Fruit fly (Drosophila melanogaster): ENCODE data around the gene CG6996.

The CG6996 gene

DNA sequence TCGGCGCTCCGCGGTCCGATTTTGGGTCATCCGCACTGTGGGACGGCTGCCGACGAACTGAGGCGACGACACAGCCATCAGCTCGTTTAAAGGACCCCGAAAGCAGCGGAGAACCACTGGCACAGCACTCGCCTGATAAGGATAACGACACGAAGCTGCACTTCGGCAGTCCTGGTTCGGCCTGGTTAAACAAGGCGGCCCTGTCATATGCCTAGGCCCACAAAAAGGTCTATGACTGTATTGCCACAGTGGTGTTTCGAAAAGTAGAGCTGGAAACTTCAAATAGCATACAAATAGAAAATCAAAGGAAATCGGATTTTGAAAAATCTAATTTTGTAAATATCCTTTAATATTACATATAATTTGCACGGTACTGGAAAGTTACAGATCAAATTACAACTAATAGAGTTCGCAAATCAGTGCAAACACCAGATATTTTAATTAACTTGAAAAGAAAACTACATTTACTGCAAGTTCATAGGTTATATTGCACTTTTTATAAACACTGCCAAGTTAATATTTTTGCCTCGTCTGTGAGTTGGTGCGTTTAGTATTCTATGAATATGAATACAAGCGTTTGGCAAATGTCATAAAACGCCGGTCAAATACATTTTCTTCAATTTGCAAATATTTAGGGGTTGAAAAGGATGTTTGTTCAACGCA lies 22.0 kb upstream of the CG6996 start (continued):
- peak; percentile 27; the same call in 1 of the 3 replicates for TF ChIP-seq ci (GFP tag; IDR thresholded peaks at IDR 0.05)
- no peak for TF ChIP-seq fd96Cb (tag; optimal IDR thresholded peaks at IDR 0.05)
- TF ChIP-seq CG10209 (GFP tag; optimal IDR thresholded peaks at IDR 0.05) = peak; percentile 67
- peak; percentile 29 for TF ChIP-seq ATbp (GFP tag; optimal IDR thresholded peaks at IDR 0.05)
- no peak for TF ChIP-seq Hey (tag; optimal IDR thresholded peaks at IDR 0.05)
- TF ChIP-seq ara (GFP tag; IDR thresholded peaks at IDR 0.05) = no peak
- TF ChIP-seq CG5245 (GFP tag; optimal IDR thresholded peaks at IDR 0.05) = no peak
- TF ChIP-seq pho (GFP tag; optimal IDR thresholded peaks at IDR 0.05) = peak; percentile 60
- TF ChIP-seq CG12391 (tag; optimal IDR thresholded peaks at IDR 0.05) = peak; percentile 60
- no peak for TF ChIP-seq CG3065 (GFP tag; optimal IDR thresholded peaks at IDR 0.05)
- peak; percentile 44 for TF ChIP-seq Jarid2 (GFP tag; optimal IDR thresholded peaks at IDR 0.05)
- TF ChIP-seq row (GFP tag; IDR thresholded peaks at IDR 0.05) = peak; percentile 61
- TF ChIP-seq CG9727 (GFP tag; optimal IDR thresholded peaks at IDR 0.05) = peak; percentile 70
- no peak for TF ChIP-seq Sox100B (GFP tag; optimal IDR thresholded peaks at IDR 0.05)
- peak; percentile 16 for TF ChIP-seq Bdp1 (GFP tag; optimal IDR thresholded peaks at IDR 0.05)
- peak; percentile 20 for TF ChIP-seq sug (tag; optimal IDR thresholded peaks at IDR 0.05)
- no peak for TF ChIP-seq Lpt (GFP tag; optimal IDR thresholded peaks at IDR 0.05)
- no peak for TF ChIP-seq Sry-β (GFP tag; optimal IDR thresholded peaks at IDR 0.05)
- no peak for TF ChIP-seq psq (GFP tag; optimal IDR thresholded peaks at IDR 0.05)
- TF ChIP-seq tgo (GFP tag; IDR thresholded peaks at IDR 0.05) = no peak
- no peak for TF ChIP-seq MESR4 (GFP tag; optimal IDR thresholded peaks at IDR 0.05)
- peak; percentile 4 for TF ChIP-seq Fer2 (tag; optimal IDR thresholded peaks at IDR 0.05)
- TF ChIP-seq CG6683 (GFP tag; optimal IDR thresholded peaks at IDR 0.05) = peak; percentile 0
- TF ChIP-seq vnd (GFP tag; IDR thresholded peaks at IDR 0.05; ENCODE audit: partially characterized antibody) = no peak
- peak; percentile 56 for TF ChIP-seq CG17385 (GFP tag; optimal IDR thresholded peaks at IDR 0.05)
- peak; percentile 37 for TF ChIP-seq CG15514 (GFP tag; optimal IDR thresholded peaks at IDR 0.05)
- TF ChIP-seq CG10654 (GFP tag; optimal IDR thresholded peaks at IDR 0.05) = no peak
- TF ChIP-seq Sin3A (optimal IDR thresholded peaks at IDR 0.05) = no peak
- no peak for TF ChIP-seq jumu (GFP tag; optimal IDR thresholded peaks at IDR 0.05)
- TF ChIP-seq klu (GFP tag; IDR thresholded peaks at IDR 0.05) = no peak
- no peak for TF ChIP-seq pfk (GFP tag; optimal IDR thresholded peaks at IDR 0.05)
- 0 out of 2 replicates have a peak, but pooled peaks have one; percentile 3 for TF ChIP-seq CG43689 (GFP tag; IDR thresholded peaks at IDR 0.05)
- TF ChIP-seq CG7556 (GFP tag; optimal IDR thresholded peaks at IDR 0.05) = peak; percentile 83
- no peak for TF ChIP-seq slou (GFP tag; optimal IDR thresholded peaks at IDR 0.05)
- peak; percentile 45 for TF ChIP-seq fu2 (GFP tag; optimal IDR thresholded peaks at IDR 0.05)
- peak; percentile 56 for TF ChIP-seq CG12659 (GFP tag; optimal IDR thresholded peaks at IDR 0.05)
- peak; percentile 12 for TF ChIP-seq CG9876 (GFP tag; optimal IDR thresholded peaks at IDR 0.05)
- no peak for TF ChIP-seq lbe (GFP tag; optimal IDR thresholded peaks at IDR 0.05)
- TF ChIP-seq Neu2 (GFP tag; optimal IDR thresholded peaks at IDR 0.05; ENCODE audit: borderline replicate concordance) = no peak
- peak; percentile 87 for TF ChIP-seq CG2120 (GFP tag; optimal IDR thresholded peaks at IDR 0.05)
- peak; percentile 18 for TF ChIP-seq B-H2 (GFP tag; optimal IDR thresholded peaks at IDR 0.05)
- no peak for TF ChIP-seq toy (GFP tag; IDR thresholded peaks at IDR 0.05)
- no peak for TF ChIP-seq CG17912 (GFP tag; optimal IDR thresholded peaks at IDR 0.05)
- peak; percentile 5 for TF ChIP-seq Antp (GFP tag; optimal IDR thresholded peaks at IDR 0.05)
- TF ChIP-seq CG15269 (tag; optimal IDR thresholded peaks at IDR 0.05) = peak; percentile 62
- peak; percentile 35; the same call in 1 of the 2 replicates for TF ChIP-seq lmd (GFP tag; IDR thresholded peaks at IDR 0.05)
- TF ChIP-seq esg (GFP tag; conservative IDR thresholded peaks at IDR 0.05) = peak; percentile 29; the same call in 1 of the 2 replicates
- peak; percentile 98 for TF ChIP-seq Deaf1 (tag; optimal IDR thresholded peaks at IDR 0.05)
- TF ChIP-seq H2.0 (GFP tag; IDR thresholded peaks at IDR 0.05) = peak; percentile 61
- TF ChIP-seq Hr51 (GFP tag; optimal IDR thresholded peaks at IDR 0.05) = peak; percentile 64 to 80

All from whole organism, embryonic.